Fruit fly (Drosophila melanogaster): ENCODE results near the gene PIG-Wb.

The PIG-Wb gene

DNA sequence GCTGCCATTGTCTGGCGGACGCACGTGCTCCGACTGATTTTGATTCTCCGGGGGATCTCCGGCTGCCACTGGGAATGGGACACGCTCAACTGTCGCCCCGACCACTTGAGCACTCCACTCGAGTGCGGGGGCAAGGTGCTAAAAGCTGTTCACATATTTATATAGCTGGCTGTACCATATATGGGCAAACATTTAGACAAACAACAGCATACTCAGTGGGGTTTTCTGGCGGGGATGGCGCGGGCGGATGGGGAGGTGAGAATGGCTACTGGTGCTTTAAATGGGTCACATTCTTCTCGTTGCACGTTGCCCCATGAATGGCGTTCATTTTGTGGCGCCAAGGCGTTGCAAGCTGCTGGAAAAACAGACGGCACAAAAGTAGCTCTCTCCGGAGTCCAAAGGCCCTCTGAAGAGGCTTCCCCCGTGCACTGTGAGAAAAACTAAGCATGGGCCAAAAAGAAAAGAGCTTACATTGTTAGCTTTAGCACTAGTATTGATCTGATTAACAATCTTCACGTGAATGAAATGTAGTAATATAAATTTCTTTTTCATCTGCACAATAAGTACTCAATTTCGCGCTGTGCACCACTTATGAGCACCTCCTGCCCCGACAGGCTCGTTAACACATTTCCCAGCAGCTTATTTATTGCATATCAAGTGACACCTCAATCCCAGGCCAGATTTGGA, 47.0 kb downstream of the PIG-Wb start (continued):
- TF ChIP-seq CG6792 (GFP tag; optimal IDR thresholded peaks at IDR 0.05) (peak; percentile 59), ss (GFP tag; optimal IDR thresholded peaks at IDR 0.05) (peak; percentile 77 to 83), CG8319 (GFP tag; optimal IDR thresholded peaks at IDR 0.05) (peak; percentile 60), CG3032 (tag; optimal IDR thresholded peaks at IDR 0.05) (peak; percentile 78), CG16779 (tag; optimal IDR thresholded peaks at IDR 0.05) (peak; percentile 56), CG4318 (GFP tag; optimal IDR thresholded peaks at IDR 0.05) (peak; percentile 64), salr (GFP tag; optimal IDR thresholded peaks at IDR 0.05) (peak; percentile 55 to 73), CG10631 (GFP tag; optimal IDR thresholded peaks at IDR 0.05) (peak; percentile 77), fd85E (GFP tag; optimal IDR thresholded peaks at IDR 0.05) (peak; percentile 23), dsx (GFP tag; optimal IDR thresholded peaks at IDR 0.05; ENCODE audit: poor library complexity, severe bottlenecking) (peak; percentile 75), Blimp-1 (GFP tag; optimal IDR thresholded peaks at IDR 0.05) (peak; percentile 20), CG3919 (GFP tag; optimal IDR thresholded peaks at IDR 0.05) (peak; percentile 87), CG8632 (GFP tag; optimal IDR thresholded peaks at IDR 0.05) (peak; percentile 48), dac (GFP tag; optimal IDR thresholded peaks at IDR 0.05) (peak; percentile 18), achi (GFP tag; optimal IDR thresholded peaks at IDR 0.05) (peak; percentile 78), Ets96B (tag; optimal IDR thresholded peaks at IDR 0.05) (peak; percentile 81)

dm6 chr3L:1688569-1688968, 49.3 kb downstream of the PIG-Wb start:
- TF ChIP-seq esn (GFP tag; optimal IDR thresholded peaks at IDR 0.05) (no peak), Eip78C (GFP tag) (peak; percentile 49), Sox14 (GFP tag; optimal IDR thresholded peaks at IDR 0.05) (no peak), CG10669 (GFP tag; optimal IDR thresholded peaks at IDR 0.05) (no peak), salr (GFP tag; optimal IDR thresholded peaks at IDR 0.05) (no peak), eg (GFP tag; IDR thresholded peaks at IDR 0.05) (peak; percentile 34; the same call in 1 of the 3 replicates), Hr39 (GFP tag; optimal IDR thresholded peaks at IDR 0.05) (no peak), acj6 (GFP tag; optimal IDR thresholded peaks at IDR 0.05) (no peak), svp (GFP tag) (peak; percentile 20), CG7368 (GFP tag; optimal IDR thresholded peaks at IDR 0.05) (no peak), CG6163 (GFP tag; IDR thresholded peaks at IDR 0.05) (peak; percentile 44; the same call in 2 of the 3 replicates), lz (GFP tag; optimal IDR thresholded peaks at IDR 0.05) (no peak), CG1621 (tag; optimal IDR thresholded peaks at IDR 0.05) (peak; percentile 46), CG11762 (GFP tag; optimal IDR thresholded peaks at IDR 0.05; ENCODE audit: insufficient read depth) (no peak), Eip75B (GFP tag; optimal IDR thresholded peaks at IDR 0.05) (peak; percentile 11), CG6854 (GFP tag; optimal IDR thresholded peaks at IDR 0.05) (no peak)

- TF ChIP-seq CG32006 (GFP tag; optimal IDR thresholded peaks at IDR 0.05) (peak; percentile 81), CG8119 (GFP tag; IDR thresholded peaks at IDR 0.05) (peak; percentile 58), OdsH (GFP tag; optimal IDR thresholded peaks at IDR 0.05) (peak; percentile 8), acj6 (GFP tag; optimal IDR thresholded peaks at IDR 0.05) (peak; percentile 23), Hr4 (GFP tag; optimal IDR thresholded peaks at IDR 0.05) (peak; percentile 64), eg (GFP tag; IDR thresholded peaks at IDR 0.05) (no peak), salr (GFP tag; optimal IDR thresholded peaks at IDR 0.05) (peak in 1 of 2 experiments; percentile 19), Ets96B (tag; optimal IDR thresholded peaks at IDR 0.05) (peak; percentile 17), Eip78C (GFP tag) (peak; percentile 72), Blimp-1 (GFP tag; optimal IDR thresholded peaks at IDR 0.05) (no peak), CG6276 (GFP tag; optimal IDR thresholded peaks at IDR 0.05) (peak; percentile 55), CG10631 (GFP tag; optimal IDR thresholded peaks at IDR 0.05) (peak; percentile 14), Lpt (GFP tag; optimal IDR thresholded peaks at IDR 0.05) (peak; percentile 10), fd85E (GFP tag; optimal IDR thresholded peaks at IDR 0.05) (no peak), CG15336 (GFP tag; IDR thresholded peaks at IDR 0.05) (peak; percentile 61), CG4318 (GFP tag; optimal IDR thresholded peaks at IDR 0.05) (peak; percentile 39), CG3032 (tag; optimal IDR thresholded peaks at IDR 0.05) (no peak), CG6808 (GFP tag; optimal IDR thresholded peaks at IDR 0.05) (peak; percentile 15)
Measured at dm6 chr3L:1688161-1688560, 49.7 kb downstream of the PIG-Wb start.
